Fruit fly (Drosophila melanogaster) whole organism, embryonic: ENCODE measurements around the gene Pde6.
A peak's percentile ranks its signal among the peaks of the same experiment; 100 is the strongest.

Experiments
- ATbp ChIP-seq: fragments of 200-800 bp; sonication (Bioruptor generic); optimal IDR thresholded peaks from 2 replicates; lab custom pipeline; 2017; ENCODE audit warnings: missing biosample characterization, mild to moderate bottlenecking, missing genetic modification characterization, missing genetic modification reagents
- CG11456 ChIP-seq: fragments of 200-800 bp; sonication (Bioruptor generic); IDR thresholded peaks from 3 replicates; pipeline ENCODE4 v1.3.6; 2022; ENCODE audit warnings: missing biosample characterization, missing genetic modification characterization
- CG12219 ChIP-seq: fragments of 200-800 bp; sonication (Bioruptor generic); optimal IDR thresholded peaks from 3 replicates; lab custom pipeline; 2018; ENCODE audit warnings: missing biosample characterization, mild to moderate bottlenecking, missing genetic modification characterization
- CG13894 ChIP-seq: fragments of 200-800 bp; sonication (Bioruptor generic); optimal IDR thresholded peaks from 3 replicates; lab custom pipeline; 2018; ENCODE audit warnings: missing biosample characterization, mild to moderate bottlenecking, missing genetic modification characterization, moderate library complexity
- CG14441 ChIP-seq: fragments of 200-800 bp; sonication (Bioruptor generic); IDR thresholded peaks from 2 replicates; pipeline ENCODE4 v1.3.6; 2022; ENCODE audit warnings: missing biosample characterization, missing genetic modification characterization
- CG15601 ChIP-seq: fragments of 200-800 bp; sonication (Bioruptor generic); optimal IDR thresholded peaks from 3 replicates; lab custom pipeline; 2019; ENCODE audit warnings: missing biosample characterization, mild to moderate bottlenecking, missing genetic modification characterization, moderate library complexity
- CG16813 ChIP-seq: fragments of 200-800 bp; sonication (Bioruptor generic); IDR thresholded peaks from 3 replicates; pipeline ENCODE4 v1.3.6; 2022; ENCODE audit warnings: missing biosample characterization, missing genetic modification characterization; ENCODE audit not compliant: partially characterized antibody
- CG1832 ChIP-seq: fragments of 200-800 bp; sonication (Bioruptor generic); optimal IDR thresholded peaks from 2 replicates; lab custom pipeline; 2017; ENCODE audit warnings: missing biosample characterization, mild to moderate bottlenecking, missing genetic modification characterization, inconsistent platforms
- CG18599 ChIP-seq: fragments of 200-800 bp; sonication (Bioruptor generic); optimal IDR thresholded peaks from 3 replicates; lab custom pipeline; 2017; ENCODE audit warnings: missing biosample characterization, missing genetic modification characterization, mild to moderate bottlenecking, moderate library complexity, missing genetic modification reagents
- CG2120 ChIP-seq: fragments of 200-800 bp; sonication (Bioruptor generic); optimal IDR thresholded peaks from 3 replicates; lab custom pipeline; 2016; ENCODE audit warnings: missing biosample characterization, missing genetic modification characterization
- CG2129 ChIP-seq: fragments of 200-800 bp; sonication (Bioruptor generic); IDR thresholded peaks from 2 replicates; pipeline ENCODE4 v1.3.6; 2022; ENCODE audit warnings: missing biosample characterization, missing genetic modification characterization; ENCODE audit not compliant: partially characterized antibody
- CG2678 ChIP-seq: fragments of 200-800 bp; sonication (Bioruptor generic); optimal IDR thresholded peaks from 3 replicates; lab custom pipeline; 2019; ENCODE audit warnings: missing biosample characterization, mild to moderate bottlenecking, missing genetic modification characterization, moderate library complexity
- CG32772 ChIP-seq: fragments of 200-800 bp; sonication (Bioruptor generic); IDR thresholded peaks from 2 replicates; pipeline ENCODE4 v1.3.6; 2022; ENCODE audit warnings: missing biosample characterization, missing genetic modification characterization
- CG4282 ChIP-seq: fragments of 200-800 bp; sonication (Bioruptor generic); optimal IDR thresholded peaks from 2 replicates; lab custom pipeline; 2016; ENCODE audit warnings: missing biosample characterization, missing genetic modification characterization
- CG7372 ChIP-seq: fragments of 200-800 bp; sonication (Bioruptor generic); IDR thresholded peaks from 2 replicates; pipeline ENCODE4 v1.3.6; 2022; ENCODE audit warnings: missing biosample characterization, missing genetic modification characterization
- CG7963 ChIP-seq: fragments of 200-800 bp; sonication (Bioruptor generic); IDR thresholded peaks from 3 replicates; pipeline ENCODE4 v1.3.6; 2022; ENCODE audit warnings: missing biosample characterization, missing genetic modification characterization; ENCODE audit not compliant: partially characterized antibody
- CG9215 ChIP-seq: fragments of 200-800 bp; sonication (Bioruptor generic); IDR thresholded peaks from 2 replicates; pipeline ENCODE4 v1.3.6; 2022; ENCODE audit warnings: missing biosample characterization, missing genetic modification characterization
- CG9797 ChIP-seq: fragments of 200-800 bp; sonication (Bioruptor generic); optimal IDR thresholded peaks from 3 replicates; lab custom pipeline; 2018; ENCODE audit warnings: missing biosample characterization, mild to moderate bottlenecking, missing genetic modification characterization
- CG9817 ChIP-seq: fragments of 200-800 bp; sonication (Bioruptor generic); optimal IDR thresholded peaks from 2 replicates; lab custom pipeline; 2018; ENCODE audit warnings: missing biosample characterization, mild to moderate bottlenecking, missing genetic modification characterization, moderate library complexity
- CG9932 ChIP-seq: fragments of 200-800 bp; sonication (Bioruptor generic); IDR thresholded peaks from 2 replicates; pipeline ENCODE4 v1.3.6; 2022; ENCODE audit warnings: missing biosample characterization, missing genetic modification characterization
- CHES-1-like ChIP-seq: fragments of 200-800 bp; sonication (Bioruptor generic); optimal IDR thresholded peaks from 2 replicates; lab custom pipeline; 2016; ENCODE audit warnings: missing biosample characterization, missing genetic modification characterization
- D ChIP-seq, 2 experiments: fragments of 200-800 bp in 1 of 2; fragments of >200 bp in 1 of 2; sonication (Bioruptor generic) in 1 of 2; optimal IDR thresholded peaks; 2 replicates in 1 of 2; 3 replicates in 1 of 2; lab custom pipeline; 2017; ENCODE audit warnings: mild to moderate bottlenecking in 1 of 2, missing biosample characterization in 1 of 2, missing genetic modification characterization in 1 of 2, missing genetic modification reagents in 1 of 2
- ERR ChIP-seq: fragments of 200-800 bp; sonication (Bioruptor generic); optimal IDR thresholded peaks from 2 replicates; lab custom pipeline; 2016; ENCODE audit warnings: missing biosample characterization, missing genetic modification characterization
- HLH3B ChIP-seq: fragments of 200-800 bp; sonication (Bioruptor generic); IDR thresholded peaks from 2 replicates; pipeline ENCODE4 v1.3.6; 2022; ENCODE audit warnings: missing biosample characterization, missing genetic modification characterization
- HLH4C ChIP-seq: fragments of 200-800 bp; sonication (Bioruptor generic); IDR thresholded peaks from 3 replicates; pipeline ENCODE4 v1.3.6; 2022; ENCODE audit warnings: missing biosample characterization, missing genetic modification characterization; ENCODE audit not compliant: partially characterized antibody
- Mad ChIP-seq: fragments of 200-800 bp; sonication (Bioruptor generic); optimal IDR thresholded peaks from 2 replicates; lab custom pipeline; 2016; ENCODE audit warnings: missing biosample characterization, missing genetic modification characterization
- Max ChIP-seq: fragments of 200-800 bp; sonication (Bioruptor generic); optimal IDR thresholded peaks from 2 replicates; lab custom pipeline; 2016; ENCODE audit warnings: missing biosample characterization, mild to moderate bottlenecking, missing genetic modification characterization
- Pdp1 ChIP-seq, 2 experiments: fragments of 200-800 bp; sonication (Bioruptor generic); optimal IDR thresholded peaks; 3 replicates each; lab custom pipeline; 2016; ENCODE audit warnings: missing biosample characterization in 2 of 2, missing genetic modification characterization in 2 of 2, mild to moderate bottlenecking in 1 of 2, moderate library complexity in 1 of 2
- Poxn ChIP-seq: fragments of 200-800 bp; sonication (Bioruptor generic); IDR thresholded peaks from 2 replicates; pipeline ENCODE4 v1.3.6; 2022; ENCODE audit warnings: missing biosample characterization, missing genetic modification characterization
- bsh ChIP-seq, 2 experiments: fragments of 200-800 bp; sonication (Bioruptor generic); optimal IDR thresholded peaks; 2 replicates each; lab custom pipeline; 2017 to 2018; ENCODE audit warnings: mild to moderate bottlenecking in 2 of 2, missing biosample characterization in 2 of 2, missing genetic modification characterization in 2 of 2, moderate library complexity in 1 of 2
- chm ChIP-seq: fragments of 200-800 bp; sonication (Bioruptor generic); IDR thresholded peaks from 2 replicates; pipeline ENCODE4 v1.3.6; 2022; ENCODE audit warnings: missing biosample characterization, missing genetic modification characterization
- dmrt99B ChIP-seq: fragments of 200-800 bp; sonication (Bioruptor generic); optimal IDR thresholded peaks from 2 replicates; lab custom pipeline; 2018; ENCODE audit warnings: missing biosample characterization, mild to moderate bottlenecking, missing genetic modification characterization, moderate library complexity
- fd96Cb ChIP-seq: fragments of 200-800 bp; sonication (Bioruptor generic); optimal IDR thresholded peaks from 2 replicates; lab custom pipeline; 2018; ENCODE audit warnings: missing biosample characterization, mild to moderate bottlenecking, missing genetic modification characterization, moderate library complexity
- gem ChIP-seq: fragments of 200-800 bp; sonication (Bioruptor generic); optimal IDR thresholded peaks from 2 replicates; lab custom pipeline; 2019; ENCODE audit warnings: missing biosample characterization, mild to moderate bottlenecking, missing genetic modification characterization, moderate library complexity
- grau ChIP-seq: fragments of 200-800 bp; optimal IDR thresholded peaks from 3 replicates; lab custom pipeline; 2019; ENCODE audit warnings: missing biosample characterization, mild to moderate bottlenecking, missing genetic modification characterization, moderate library complexity
- gsb ChIP-seq: fragments of 200-800 bp; sonication (Bioruptor generic); IDR thresholded peaks from 2 replicates; pipeline ENCODE4 v1.3.6; 2022; ENCODE audit warnings: missing biosample characterization, missing genetic modification characterization
- ind ChIP-seq: fragments of 200-800 bp; sonication (Bioruptor generic); optimal IDR thresholded peaks from 3 replicates; lab custom pipeline; 2016; ENCODE audit warnings: missing biosample characterization, missing genetic modification characterization
- maf-S ChIP-seq: fragments of 200-800 bp; sonication (Bioruptor generic); optimal IDR thresholded peaks from 2 replicates; lab custom pipeline; 2016; ENCODE audit warnings: missing biosample characterization, missing genetic modification characterization
- row ChIP-seq: fragments of 200-800 bp; sonication (Bioruptor generic); IDR thresholded peaks from 3 replicates; pipeline ENCODE4 v1.3.6; 2022; ENCODE audit warnings: missing biosample characterization, missing genetic modification characterization
- salm ChIP-seq: fragments of 200-800 bp; sonication (Bioruptor generic); optimal IDR thresholded peaks from 2 replicates; lab custom pipeline; 2018; ENCODE audit warnings: missing biosample characterization, mild to moderate bottlenecking, missing genetic modification characterization
- sd ChIP-seq: fragments of 200-800 bp; sonication (Bioruptor generic); optimal IDR thresholded peaks from 3 replicates; lab custom pipeline; 2018; ENCODE audit warnings: missing biosample characterization, mild to moderate bottlenecking, missing genetic modification characterization, moderate library complexity
- tll ChIP-seq, 2 experiments: fragments of 200-800 bp in 1 of 2; fragments of >200 bp in 1 of 2; sonication (Bioruptor generic) in 1 of 2; optimal IDR thresholded peaks; 2 replicates each; lab custom pipeline; 2017 to 2019; ENCODE audit warnings: missing biosample characterization in 2 of 2, missing genetic modification characterization in 2 of 2, mild to moderate bottlenecking in 1 of 2, moderate library complexity in 1 of 2
- vfl ChIP-seq: fragments of 200-800 bp; sonication (Bioruptor generic); optimal IDR thresholded peaks from 2 replicates; lab custom pipeline; 2016; ENCODE audit warnings: missing biosample characterization, missing genetic modification characterization
- wek ChIP-seq: fragments of 200-800 bp; sonication (Bioruptor generic); optimal IDR thresholded peaks from 3 replicates; lab custom pipeline; 2018; ENCODE audit warnings: missing biosample characterization, mild to moderate bottlenecking, missing genetic modification characterization, moderate library complexity
- zf30C ChIP-seq: fragments of 200-800 bp; sonication (Bioruptor generic); optimal IDR thresholded peaks from 3 replicates; lab custom pipeline; 2018; ENCODE audit warnings: missing biosample characterization, mild to moderate bottlenecking, missing genetic modification characterization

Gene Pde6

DNA sequence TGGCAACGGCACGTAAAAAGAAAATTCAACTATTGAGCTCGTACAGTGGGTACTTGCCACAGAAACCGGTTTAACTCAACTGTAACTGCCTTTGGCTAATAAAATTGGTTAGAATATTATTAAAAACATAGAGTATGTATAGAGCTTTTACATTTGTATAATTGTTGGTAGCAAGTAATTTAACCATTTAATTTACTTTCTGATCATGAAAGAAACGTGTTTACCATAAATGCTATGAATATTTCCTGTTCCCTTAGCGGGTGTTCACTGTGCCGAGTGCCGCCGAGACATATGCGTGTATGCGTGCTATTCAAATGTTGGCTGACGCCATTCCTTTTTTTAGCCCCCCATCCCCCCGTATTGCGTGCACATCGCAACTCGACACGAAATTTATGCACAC is 9.4 kb downstream of the Pde6 start (continued):
- TF ChIP-seq CG12219 (GFP tag; lab: Kevin White, UChicago) (no peak), ind (GFP tag; lab: Kevin White, UChicago) (no peak), Mad (GFP tag; lab: Kevin White, UChicago) (no peak), CG16813 (GFP tag; lab: Robert Waterston, UW) (no peak), HLH4C (no peak), Poxn (GFP tag; lab: Robert Waterston, UW) (no peak), CG9817 (tag; lab: Kevin White, UChicago) (no peak), fd96Cb (tag; lab: Kevin White, UChicago) (no peak), CG15601 (no peak), CG18599 (GFP tag; lab: Kevin White, UChicago) (peak; percentile 50), Pdp1 (GFP tag; optimal IDR thresholded peaks at IDR 0.05; lab: Kevin White, UChicago) (no peak), CHES-1-like (GFP tag; lab: Kevin White, UChicago) (no peak), Max (GFP tag; lab: Kevin White, UChicago) (no peak), CG13894 (tag; lab: Kevin White, UChicago) (no peak), CG7963 (no peak), gem (peak; percentile 9), tll (GFP tag; optimal IDR thresholded peaks at IDR 0.05; lab: Kevin White, UChicago) (no peak), maf-S (GFP tag; lab: Kevin White, UChicago) (no peak), CG7372 (GFP tag; lab: Robert Waterston, UW) (no peak), CG2129 (GFP tag; lab: Robert Waterston, UW) (no peak), sd (tag; lab: Kevin White, UChicago) (no peak), salm (no peak), CG9797 (GFP tag; lab: Kevin White, UChicago) (no peak), dmrt99B (tag; lab: Kevin White, UChicago) (peak; percentile 20), bsh (GFP tag; optimal IDR thresholded peaks at IDR 0.05; lab: Kevin White, UChicago) (no peak), CG2678 (tag; lab: Kevin White, UChicago) (peak; percentile 22), grau (tag; lab: Kevin White, UChicago) (peak; percentile 66), CG14441 (no peak), CG32772 (no peak), CG4282 (GFP tag; lab: Kevin White, UChicago) (no peak), ATbp (GFP tag; lab: Kevin White, UChicago) (no peak), zf30C (GFP tag; lab: Kevin White, UChicago) (no peak), D (optimal IDR thresholded peaks at IDR 0.05; lab: Kevin White, UChicago) (no peak), D (GFP tag; optimal IDR thresholded peaks at IDR 0.05; lab: Kevin White, UChicago) (no peak), CG9215 (no peak), CG9932 (GFP tag; lab: Robert Waterston, UW) (peak; percentile 32; the same call in 1 of the 2 replicates), row (GFP tag; lab: Robert Waterston, UW) (peak; percentile 62), CG2120 (GFP tag; lab: Kevin White, UChicago) (peak; percentile 28), ERR (no peak), wek (no peak), chm (no peak), HLH3B (GFP tag; lab: Robert Waterston, UW) (no peak), CG11456 (GFP tag; lab: Robert Waterston, UW) (no peak), gsb (no peak), CG1832 (GFP tag; lab: Kevin White, UChicago) (no peak), vfl (GFP tag; lab: Kevin White, UChicago) (no peak)
